Worm (Caenorhabditis elegans) whole organism, L3 larva: ENCODE data around the gene unc-3.

Experiments
- aly-2 ChIP-seq: fragments of 150-350 bp; optimal IDR thresholded peaks from 2 replicates; lab custom pipeline; 2014; ENCODE audit warnings: missing biosample characterization, missing genetic modification characterization
- jun-1 ChIP-seq: fragments of 150-350 bp; optimal IDR thresholded peaks from 2 replicates; lab custom pipeline; 2014; ENCODE audit warnings: missing biosample characterization, missing genetic modification reagents, missing genetic modification characterization
- nhr-25 ChIP-seq: sonication (generic microtip); optimal IDR thresholded peaks from 2 replicates; lab custom pipeline; 2017; ENCODE audit warnings: missing biosample characterization, missing genetic modification characterization
- pha-4 ChIP-seq: fragments of 150-350 bp; optimal IDR thresholded peaks from 2 replicates; lab custom pipeline; 2014; ENCODE audit warnings: missing biosample characterization, missing genetic modification reagents, missing genetic modification characterization

DNA sequence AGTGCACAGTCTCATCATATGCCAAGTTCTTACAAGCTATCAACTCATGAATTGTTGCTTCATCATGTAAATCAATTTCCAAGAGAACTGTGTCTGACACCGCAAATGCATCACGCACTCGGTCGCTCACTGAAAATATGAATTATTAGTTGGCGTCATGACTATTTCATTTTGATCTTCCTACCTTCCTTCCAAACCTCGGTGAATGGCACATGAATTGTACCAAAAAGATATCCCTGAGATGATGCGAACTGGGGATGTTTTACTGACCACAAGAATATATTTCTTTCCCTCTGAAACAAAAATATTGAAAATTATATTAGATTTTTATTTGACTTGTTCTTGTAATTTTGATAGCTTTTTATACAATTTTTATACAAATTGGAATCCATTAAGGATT is 13.2 kb upstream of the unc-3 start:
- TF ChIP-seq jun-1 (tag; lab: Kevin White, UChicago) (no peak), pha-4 (no peak), aly-2 (tag; lab: Kevin White, UChicago) (no peak), nhr-25 (tag; lab: Kevin White, UChicago) (no peak)
